Fruit fly (Drosophila melanogaster) whole organism, prepupa: ENCODE data around the gene plum.

Experiments
- Blimp-1 ChIP-seq: fragments of 200-800 bp; sonication (Bioruptor generic); optimal IDR thresholded peaks from 3 replicates; lab custom pipeline; 2017; ENCODE audit warnings: missing biosample characterization, missing genetic modification characterization, mild to moderate bottlenecking, moderate library complexity, missing genetic modification reagents
- CG10631 ChIP-seq: fragments of 200-800 bp; sonication (Bioruptor generic); optimal IDR thresholded peaks from 2 replicates; lab custom pipeline; 2016; ENCODE audit warnings: missing biosample characterization, missing genetic modification characterization
- CG10669 ChIP-seq: fragments of 200-800 bp; sonication (Bioruptor generic); optimal IDR thresholded peaks from 3 replicates; lab custom pipeline; 2018; ENCODE audit warnings: missing biosample characterization, mild to moderate bottlenecking, missing genetic modification characterization, moderate library complexity
- CG11294 ChIP-seq: fragments of 200-800 bp; sonication (Bioruptor generic); IDR thresholded peaks from 2 replicates; pipeline ENCODE4 v1.3.6; 2022; ENCODE audit warnings: missing biosample characterization, missing genetic modification characterization
- CG11902 ChIP-seq: fragments of 200-800 bp; sonication (Bioruptor generic); optimal IDR thresholded peaks from 3 replicates; lab custom pipeline; 2016; ENCODE audit warnings: missing biosample characterization, missing genetic modification characterization
- CG1621 ChIP-seq: fragments of 200-800 bp; sonication (Bioruptor generic); optimal IDR thresholded peaks from 3 replicates; lab custom pipeline; 2018; ENCODE audit warnings: missing biosample characterization, mild to moderate bottlenecking, missing genetic modification characterization
- CG3032 ChIP-seq: fragments of 200-800 bp; optimal IDR thresholded peaks from 2 replicates; lab custom pipeline; 2019; ENCODE audit warnings: missing biosample characterization, mild to moderate bottlenecking, missing genetic modification characterization, moderate library complexity
- CG32006 ChIP-seq: fragments of 200-800 bp; sonication (Bioruptor generic); optimal IDR thresholded peaks from 3 replicates; lab custom pipeline; 2017; ENCODE audit warnings: missing biosample characterization, mild to moderate bottlenecking, missing genetic modification characterization
- CG34406 ChIP-seq: fragments of 200-800 bp; sonication (Bioruptor generic); optimal IDR thresholded peaks from 3 replicates; lab custom pipeline; 2016; ENCODE audit warnings: missing biosample characterization, missing genetic modification characterization
- CG3919 ChIP-seq: fragments of 200-800 bp; sonication (Bioruptor generic); optimal IDR thresholded peaks from 3 replicates; lab custom pipeline; 2016; ENCODE audit warnings: missing biosample characterization, missing genetic modification characterization
- CG4318 ChIP-seq: fragments of 200-800 bp; sonication (Bioruptor generic); optimal IDR thresholded peaks from 3 replicates; lab custom pipeline; 2017; ENCODE audit warnings: missing biosample characterization, mild to moderate bottlenecking, missing genetic modification characterization
- CG6163 ChIP-seq: fragments of 200-800 bp; sonication (Bioruptor generic); IDR thresholded peaks from 3 replicates; pipeline ENCODE4 v1.3.6; 2022; ENCODE audit warnings: missing biosample characterization, missing genetic modification characterization
- CG6276 ChIP-seq: fragments of 200-800 bp; sonication (Bioruptor generic); optimal IDR thresholded peaks from 2 replicates; lab custom pipeline; 2017; ENCODE audit warnings: missing biosample characterization, mild to moderate bottlenecking, missing genetic modification characterization
- CG6792 ChIP-seq: fragments of 200-800 bp; sonication (Bioruptor generic); optimal IDR thresholded peaks from 3 replicates; lab custom pipeline; 2016; ENCODE audit warnings: missing biosample characterization, missing genetic modification characterization
- CG6808 ChIP-seq: fragments of 200-800 bp; sonication (Bioruptor generic); optimal IDR thresholded peaks from 3 replicates; lab custom pipeline; 2017; ENCODE audit warnings: missing biosample characterization, missing genetic modification characterization, mild to moderate bottlenecking, moderate library complexity, missing genetic modification reagents
- CG6854 ChIP-seq: fragments of 200-800 bp; sonication (Bioruptor generic); optimal IDR thresholded peaks from 2 replicates; lab custom pipeline; 2017; ENCODE audit warnings: missing biosample characterization, mild to moderate bottlenecking, missing genetic modification characterization
- CG7368 ChIP-seq: fragments of 200-800 bp; sonication (Bioruptor generic); optimal IDR thresholded peaks from 3 replicates; lab custom pipeline; 2016; ENCODE audit warnings: missing biosample characterization, missing genetic modification characterization
- CG9139 ChIP-seq: fragments of 200-800 bp; sonication (Bioruptor generic); optimal IDR thresholded peaks from 3 replicates; lab custom pipeline; 2017; ENCODE audit warnings: missing biosample characterization, mild to moderate bottlenecking, missing genetic modification characterization
- Eip75B ChIP-seq: fragments of 200-800 bp; sonication (Bioruptor generic); optimal IDR thresholded peaks from 3 replicates; lab custom pipeline; 2016; ENCODE audit warnings: missing biosample characterization, missing genetic modification characterization
- Eip78C ChIP-seq: fragments of 200-800 bp; sonication (Bioruptor generic); peaks from one replicate; lab custom pipeline; 2016; ENCODE audit warnings: missing biosample characterization, missing genetic modification characterization
- Ets21C ChIP-seq: fragments of 200-800 bp; sonication (Bioruptor generic); optimal IDR thresholded peaks from 3 replicates; lab custom pipeline; 2016; ENCODE audit warnings: missing biosample characterization, missing genetic modification characterization
- Gug ChIP-seq: fragments of 200-800 bp; sonication (Bioruptor generic); IDR thresholded peaks from 2 replicates; pipeline ENCODE4 v1.3.6; 2022; ENCODE audit warnings: missing biosample characterization, missing genetic modification characterization
- Hr38 ChIP-seq: sonication (Bioruptor generic); optimal IDR thresholded peaks from 2 replicates; lab custom pipeline; 2016; ENCODE audit warnings: missing biosample characterization, missing genetic modification characterization
- Hr4 ChIP-seq: fragments of 200-800 bp; sonication (Bioruptor generic); optimal IDR thresholded peaks from 3 replicates; lab custom pipeline; 2016; ENCODE audit warnings: missing biosample characterization, missing genetic modification characterization
- Lpt ChIP-seq: fragments of 200-800 bp; sonication (Bioruptor generic); optimal IDR thresholded peaks from 3 replicates; lab custom pipeline; 2016; ENCODE audit warnings: missing biosample characterization, missing genetic modification characterization
- Met ChIP-seq: fragments of 200-800 bp; sonication (Bioruptor generic); optimal IDR thresholded peaks from 3 replicates; lab custom pipeline; 2016; ENCODE audit warnings: missing biosample characterization, missing genetic modification characterization
- OdsH ChIP-seq: fragments of 200-800 bp; sonication (Bioruptor generic); optimal IDR thresholded peaks from 3 replicates; lab custom pipeline; 2016; ENCODE audit warnings: missing biosample characterization, missing genetic modification characterization
- Smox ChIP-seq: fragments of 200-800 bp; sonication (Bioruptor generic); optimal IDR thresholded peaks from 3 replicates; lab custom pipeline; 2016; ENCODE audit warnings: missing biosample characterization, missing genetic modification characterization
- Sox102F ChIP-seq: fragments of 200-800 bp; sonication (Bioruptor generic); optimal IDR thresholded peaks from 2 replicates; lab custom pipeline; 2016; ENCODE audit warnings: missing biosample characterization, mild to moderate bottlenecking, missing genetic modification characterization
- Sox14 ChIP-seq: fragments of 200-800 bp; sonication (Bioruptor generic); optimal IDR thresholded peaks from 3 replicates; lab custom pipeline; 2016; ENCODE audit warnings: missing biosample characterization, missing genetic modification characterization
- Sox15 ChIP-seq: fragments of 200-800 bp; sonication (Bioruptor generic); optimal IDR thresholded peaks from 3 replicates; lab custom pipeline; 2016; ENCODE audit warnings: missing biosample characterization, missing genetic modification characterization
- achi ChIP-seq: fragments of 200-800 bp; sonication (Bioruptor generic); optimal IDR thresholded peaks from 3 replicates; lab custom pipeline; 2016; ENCODE audit warnings: missing biosample characterization, missing genetic modification characterization
- acj6 ChIP-seq: fragments of 200-800 bp; sonication (Bioruptor generic); optimal IDR thresholded peaks from 3 replicates; lab custom pipeline; 2016; ENCODE audit warnings: missing biosample characterization, missing genetic modification characterization
- dac ChIP-seq: fragments of 200-800 bp; sonication (Bioruptor generic); optimal IDR thresholded peaks from 2 replicates; lab custom pipeline; 2017; ENCODE audit warnings: missing biosample characterization, mild to moderate bottlenecking, missing genetic modification characterization
- dsx ChIP-seq: fragments of 200-800 bp; optimal IDR thresholded peaks from 3 replicates; lab custom pipeline; 2019; ENCODE audit warnings: missing biosample characterization, mild to moderate bottlenecking, missing genetic modification characterization, moderate library complexity; ENCODE audit not compliant: poor library complexity, severe bottlenecking
- eg ChIP-seq: fragments of 200-800 bp; sonication (Bioruptor generic); IDR thresholded peaks from 3 replicates; pipeline ENCODE4 v1.3.6; 2022; ENCODE audit warnings: missing biosample characterization, missing genetic modification characterization
- esn ChIP-seq: fragments of 200-800 bp; sonication (Bioruptor generic); optimal IDR thresholded peaks from 2 replicates; lab custom pipeline; 2016; ENCODE audit warnings: missing biosample characterization, mild to moderate bottlenecking, missing genetic modification characterization, moderate library complexity
- fkh ChIP-seq: fragments of 200-800 bp; sonication (Bioruptor generic); optimal IDR thresholded peaks from 3 replicates; lab custom pipeline; 2017; ENCODE audit warnings: missing biosample characterization, mild to moderate bottlenecking, missing genetic modification characterization, moderate library complexity
- lz ChIP-seq: fragments of 200-800 bp; sonication (Bioruptor generic); optimal IDR thresholded peaks from 3 replicates; lab custom pipeline; 2016; ENCODE audit warnings: missing biosample characterization, missing genetic modification characterization
- net ChIP-seq: fragments of 200-800 bp; sonication (Bioruptor generic); optimal IDR thresholded peaks from 3 replicates; lab custom pipeline; 2016; ENCODE audit warnings: missing biosample characterization, missing genetic modification characterization
- pdm3 ChIP-seq: fragments of 200-800 bp; sonication (Bioruptor generic); optimal IDR thresholded peaks from 3 replicates; lab custom pipeline; 2016; ENCODE audit warnings: missing biosample characterization, missing genetic modification characterization
- salr ChIP-seq, 2 experiments: fragments of 200-800 bp; sonication (Bioruptor generic); optimal IDR thresholded peaks; 3 replicates each; lab custom pipeline; 2016 to 2018; ENCODE audit warnings: missing biosample characterization in 2 of 2, missing genetic modification characterization in 2 of 2, mild to moderate bottlenecking in 1 of 2
- spab ChIP-seq: fragments of 200-800 bp; sonication (Bioruptor generic); optimal IDR thresholded peaks from 2 replicates; lab custom pipeline; 2017; ENCODE audit warnings: missing biosample characterization, mild to moderate bottlenecking, missing genetic modification characterization, missing genetic modification reagents
- ss ChIP-seq, 2 experiments: fragments of 200-800 bp; sonication (Bioruptor generic); optimal IDR thresholded peaks; 2 replicates in 1 of 2; 3 replicates in 1 of 2; lab custom pipeline; 2017 to 2018; ENCODE audit warnings: mild to moderate bottlenecking in 2 of 2, missing biosample characterization in 2 of 2, missing genetic modification characterization in 2 of 2, moderate library complexity in 1 of 2
- svp ChIP-seq: fragments of 200-800 bp; sonication (Bioruptor generic); peaks from one replicate; lab custom pipeline; 2016; ENCODE audit warnings: missing biosample characterization, missing genetic modification characterization
- topi ChIP-seq: fragments of 200-800 bp; sonication (Bioruptor generic); optimal IDR thresholded peaks from 3 replicates; lab custom pipeline; 2016; ENCODE audit warnings: missing biosample characterization, missing genetic modification characterization

The plum gene

dm6 chr3R:26440455-26441196, 94.4 kb downstream of the plum start, which contains the start of gene tx:
TSS of gene tx (plus strand) at chr3R:26440778.
- TF ChIP-seq CG6854 (GFP tag; lab: Kevin White, UChicago) (peak; percentile 75), CG7368 (GFP tag; lab: Kevin White, UChicago) (no peak), Eip78C (peak; percentile 72), Met (GFP tag; lab: Kevin White, UChicago) (no peak), CG32006 (peak; percentile 15), CG6808 (GFP tag; lab: Kevin White, UChicago) (peak; percentile 18), CG11902 (no peak), CG6276 (peak; percentile 16), ss (GFP tag; optimal IDR thresholded peaks at IDR 0.05; lab: Kevin White, UChicago) (peak in 1 of 2 experiments; percentile 2), Blimp-1 (GFP tag; lab: Kevin White, UChicago) (peak; percentile 73), Lpt (GFP tag; lab: Kevin White, UChicago) (peak; percentile 10), CG3919 (GFP tag; lab: Kevin White, UChicago) (peak; percentile 8), eg (peak; percentile 38; the same call in 2 of the 3 replicates), Hr38 (GFP tag; lab: Kevin White, UChicago) (no peak), CG1621 (tag; lab: Kevin White, UChicago) (peak; percentile 41)
- TF ChIP-seq, all 60 proteins: peak for 11

- TF ChIP-seq svp (GFP tag; lab: Kevin White, UChicago) (peak; percentile 86), CG1621 (tag; lab: Kevin White, UChicago) (peak; percentile 25), pdm3 (GFP tag; lab: Kevin White, UChicago) (peak; percentile 63), CG6163 (peak; percentile 65; the same call in 2 of the 3 replicates), Lpt (GFP tag; lab: Kevin White, UChicago) (peak; percentile 57), CG32006 (peak; percentile 62), salr (GFP tag; optimal IDR thresholded peaks at IDR 0.05; lab: Kevin White, UChicago) (peak in 1 of 2 experiments; percentile 29), CG4318 (GFP tag; lab: Kevin White, UChicago) (peak; percentile 23), Smox (GFP tag; lab: Kevin White, UChicago) (peak; percentile 44), esn (GFP tag; lab: Kevin White, UChicago) (peak; percentile 65), dsx (GFP tag; lab: Kevin White, UChicago) (no peak), Eip78C (peak; percentile 81), Hr4 (GFP tag; lab: Kevin White, UChicago) (peak; percentile 77), CG7368 (GFP tag; lab: Kevin White, UChicago) (no peak), topi (GFP tag; lab: Kevin White, UChicago) (peak; percentile 57), acj6 (peak; percentile 33), CG11902 (peak; percentile 22), CG3919 (GFP tag; lab: Kevin White, UChicago) (peak; percentile 46), Ets21C (peak; percentile 46), CG34406 (GFP tag; lab: Kevin White, UChicago) (peak; percentile 30), fkh (GFP tag; lab: Kevin White, UChicago) (no peak), CG9139 (no peak), Sox15 (GFP tag; lab: Kevin White, UChicago) (no peak), Sox102F (GFP tag; lab: Kevin White, UChicago) (peak; percentile 42), ss (GFP tag; optimal IDR thresholded peaks at IDR 0.05; lab: Kevin White, UChicago) (no peak), dac (peak; percentile 29), CG11294 (GFP tag; lab: Robert Waterston, UW) (no peak), OdsH (peak; percentile 57), Gug (peak; percentile 59), CG6276 (peak; percentile 23), CG3032 (peak; percentile 1), lz (GFP tag; lab: Kevin White, UChicago) (peak; percentile 52), CG10631 (GFP tag; lab: Kevin White, UChicago) (peak; percentile 4), CG6792 (GFP tag; lab: Kevin White, UChicago) (peak; percentile 45), achi (peak; percentile 54), spab (GFP tag; lab: Kevin White, UChicago) (peak; percentile 4), Met (GFP tag; lab: Kevin White, UChicago) (peak; percentile 58), CG10669 (GFP tag; lab: Kevin White, UChicago) (peak; percentile 31), Blimp-1 (GFP tag; lab: Kevin White, UChicago) (no peak), Eip75B (peak; percentile 36), net (GFP tag; lab: Kevin White, UChicago) (peak; percentile 46), eg (peak; percentile 82), Sox14 (GFP tag; lab: Kevin White, UChicago) (peak; percentile 46)
Observed at dm6 chr3R:26436540-26436939, 98.5 kb downstream of the plum start.
